Worm (Caenorhabditis elegans) whole organism, L2 larva: ENCODE results near the gene plc-4.
A peak's percentile ranks its signal among the peaks of the same experiment; 100 is the strongest.

Source experiments
- C34F6.9 ChIP-seq: fragments of 150-350 bp; optimal IDR thresholded peaks from 2 replicates; lab custom pipeline; 2014; ENCODE audit warnings: missing biosample characterization, missing genetic modification characterization
- F13H6.1 ChIP-seq: sonication (generic microtip); optimal IDR thresholded peaks from 2 replicates; lab custom pipeline; 2016; ENCODE audit warnings: missing genetic modification characterization, missing compliant biosample characterization
- Y55F3AM.14 ChIP-seq: fragments of 200-800 bp; sonication (Bioruptor generic); optimal IDR thresholded peaks from 2 replicates; lab custom pipeline; 2018; ENCODE audit warnings: mild to moderate bottlenecking, missing genetic modification characterization, missing compliant biosample characterization
- ZK546.5 ChIP-seq: sonication (generic microtip); optimal IDR thresholded peaks from 2 replicates; lab custom pipeline; 2017; ENCODE audit warnings: missing biosample characterization, missing genetic modification characterization
- alr-1 ChIP-seq: fragments of 150-350 bp; optimal IDR thresholded peaks from 2 replicates; lab custom pipeline; 2014; ENCODE audit warnings: missing biosample characterization, missing genetic modification characterization
- aly-2 ChIP-seq: fragments of 150-350 bp; optimal IDR thresholded peaks from 2 replicates; lab custom pipeline; 2014; ENCODE audit warnings: missing biosample characterization, missing genetic modification characterization
- blmp-1 ChIP-seq: sonication (generic microtip); optimal IDR thresholded peaks from 2 replicates; lab custom pipeline; 2017; ENCODE audit warnings: missing genetic modification characterization, mild to moderate bottlenecking, missing compliant biosample characterization, antibody characterized with exemption, moderate library complexity; ENCODE audit not compliant: insufficient read depth
- ceh-16 ChIP-seq: fragments of 150-350 bp; optimal IDR thresholded peaks from 2 replicates; lab custom pipeline; 2014; ENCODE audit warnings: missing biosample characterization, missing genetic modification characterization
- crh-2 ChIP-seq: sonication (generic microtip); optimal IDR thresholded peaks from 2 replicates; lab custom pipeline; 2017; ENCODE audit warnings: missing biosample characterization, missing genetic modification characterization
- dmd-4 ChIP-seq: sonication (generic microtip); optimal IDR thresholded peaks from 2 replicates; lab custom pipeline; 2017; ENCODE audit warnings: missing biosample characterization, missing genetic modification characterization
- elt-1 ChIP-seq: fragments of 150-350 bp; optimal IDR thresholded peaks from 2 replicates; lab custom pipeline; 2014; ENCODE audit warnings: missing biosample characterization, missing genetic modification characterization
- elt-3 ChIP-seq: sonication (generic microtip); optimal IDR thresholded peaks from 2 replicates; lab custom pipeline; 2017; ENCODE audit warnings: missing biosample characterization, missing genetic modification characterization
- fos-1 ChIP-seq: fragments of 150-350 bp; optimal IDR thresholded peaks from 2 replicates; lab custom pipeline; 2014; ENCODE audit warnings: missing biosample characterization, missing genetic modification characterization
- gmeb-1 ChIP-seq: fragments of 150-350 bp; optimal IDR thresholded peaks from 2 replicates; lab custom pipeline; 2014; ENCODE audit warnings: missing biosample characterization, missing genetic modification characterization
- lin-11 ChIP-seq: fragments of 150-350 bp; sonication (generic microtip); optimal IDR thresholded peaks from 2 replicates; lab custom pipeline; 2014; ENCODE audit warnings: missing biosample characterization, missing genetic modification characterization, inconsistent platforms, mixed read lengths
- lin-13 ChIP-seq: fragments of 150-350 bp; optimal IDR thresholded peaks from 2 replicates; lab custom pipeline; 2014; ENCODE audit warnings: missing biosample characterization, missing genetic modification reagents, missing genetic modification characterization
- mab-5 ChIP-seq: fragments of 150-350 bp; optimal IDR thresholded peaks from 2 replicates; lab custom pipeline; 2014; ENCODE audit warnings: missing biosample characterization, missing genetic modification characterization
- mdl-1 ChIP-seq, 2 experiments: fragments of 150-350 bp in 1 of 2; sonication (generic microtip) in 1 of 2; optimal IDR thresholded peaks; 2 replicates each; lab custom pipeline; 2017; ENCODE audit warnings: missing biosample characterization in 2 of 2, missing genetic modification characterization in 2 of 2
- nhr-10 ChIP-seq: sonication (generic microtip); optimal IDR thresholded peaks from 2 replicates; lab custom pipeline; 2017; ENCODE audit warnings: missing biosample characterization, missing genetic modification characterization
- nhr-12 ChIP-seq: fragments of 150-350 bp; optimal IDR thresholded peaks from 2 replicates; lab custom pipeline; 2014; ENCODE audit warnings: missing biosample characterization, missing genetic modification characterization
- nhr-21 ChIP-seq: fragments of 150-350 bp; optimal IDR thresholded peaks from 2 replicates; lab custom pipeline; 2014; ENCODE audit warnings: missing biosample characterization, missing genetic modification characterization
- nhr-237 ChIP-seq: fragments of 150-350 bp; optimal IDR thresholded peaks from 2 replicates; lab custom pipeline; 2014; ENCODE audit warnings: missing biosample characterization, missing genetic modification characterization
- nhr-25 ChIP-seq: fragments of 150-350 bp; sonication (generic microtip); optimal IDR thresholded peaks from 3 replicates; lab custom pipeline; 2014; ENCODE audit warnings: missing biosample characterization, missing genetic modification characterization
- nhr-6 ChIP-seq: fragments of 150-350 bp; optimal IDR thresholded peaks from 2 replicates; lab custom pipeline; 2014; ENCODE audit warnings: missing biosample characterization, missing genetic modification characterization
- nhr-77 ChIP-seq: fragments of 150-350 bp; optimal IDR thresholded peaks from 2 replicates; lab custom pipeline; 2014; ENCODE audit warnings: missing biosample characterization, missing genetic modification characterization
- sem-4 ChIP-seq: fragments of 150-350 bp; optimal IDR thresholded peaks from 2 replicates; lab custom pipeline; 2014; ENCODE audit warnings: missing biosample characterization, missing genetic modification reagents, missing genetic modification characterization
- sma-3 ChIP-seq: sonication (generic microtip); optimal IDR thresholded peaks from 2 replicates; lab custom pipeline; 2016; ENCODE audit warnings: missing genetic modification reagents, missing genetic modification characterization, missing compliant biosample characterization
- sma-9 ChIP-seq, 2 experiments: fragments of 150-350 bp in 1 of 2; sonication (generic microtip) in 1 of 2; optimal IDR thresholded peaks; 2 replicates each; lab custom pipeline; 2014 to 2016; ENCODE audit warnings: missing genetic modification characterization in 2 of 2, mild to moderate bottlenecking in 1 of 2, missing biosample characterization in 1 of 2, missing compliant biosample characterization in 1 of 2, missing genetic modification reagents in 1 of 2, moderate library complexity in 1 of 2
- snpc-4 ChIP-seq: fragments of 150-350 bp; optimal IDR thresholded peaks from 2 replicates; lab custom pipeline; 2014; ENCODE audit warnings: missing biosample characterization, missing genetic modification characterization
- unc-39 ChIP-seq: fragments of 150-350 bp; optimal IDR thresholded peaks from 2 replicates; lab custom pipeline; 2014; ENCODE audit warnings: missing biosample characterization, missing genetic modification characterization
- unc-55 ChIP-seq: fragments of 150-350 bp; sonication (generic microtip); optimal IDR thresholded peaks from 3 replicates; lab custom pipeline; 2014; ENCODE audit warnings: missing biosample characterization, missing genetic modification reagents, missing genetic modification characterization
- unc-62 ChIP-seq: fragments of 150-350 bp; optimal IDR thresholded peaks from 2 replicates; lab custom pipeline; 2014; ENCODE audit warnings: missing biosample characterization, missing genetic modification reagents, missing genetic modification characterization
- ztf-1 ChIP-seq: fragments of 200-800 bp; sonication (Bioruptor generic); conservative IDR thresholded peaks from 2 replicates; pipeline ENCODE4 v1.3.6; 2022; ENCODE audit warnings: missing genetic modification characterization, missing compliant biosample characterization
- ztf-11 ChIP-seq: sonication (generic microtip); optimal IDR thresholded peaks from 2 replicates; lab custom pipeline; 2017; ENCODE audit warnings: missing biosample characterization, missing genetic modification characterization

Gene plc-4

ce11 chrIV:7478134-7478533, 34.3 kb downstream of the plc-4 start, which contains the start of gene rod-1:
rod-1 (plus strand) TSS chrIV:7478452.
- TF ChIP-seq unc-55, result peak; percentile 46
- no peak for TF ChIP-seq aly-2

- TF ChIP-seq aly-2 (no peak), ZK546.5 (tag; lab: Kevin White, UChicago) (no peak), nhr-237 (no peak), nhr-6 (tag; lab: Kevin White, UChicago) (no peak), nhr-10 (tag; lab: Kevin White, UChicago) (no peak), nhr-12 (no peak), ztf-11 (no peak), nhr-77 (no peak), elt-1 (no peak), blmp-1 (tag; lab: Kevin White, UChicago) (no peak), gmeb-1 (no peak), nhr-25 (tag; lab: Kevin White, UChicago) (no peak), alr-1 (no peak), fos-1 (tag; lab: Kevin White, UChicago) (no peak), crh-2 (tag; lab: Kevin White, UChicago) (no peak), lin-13 (no peak), snpc-4 (tag; lab: Kevin White, UChicago) (no peak), dmd-4 (tag; lab: Kevin White, UChicago) (no peak), unc-55 (no peak)
These were observed 34.8 kb downstream of the plc-4 start for ce11 chrIV:7477697-7478096.

DNA sequence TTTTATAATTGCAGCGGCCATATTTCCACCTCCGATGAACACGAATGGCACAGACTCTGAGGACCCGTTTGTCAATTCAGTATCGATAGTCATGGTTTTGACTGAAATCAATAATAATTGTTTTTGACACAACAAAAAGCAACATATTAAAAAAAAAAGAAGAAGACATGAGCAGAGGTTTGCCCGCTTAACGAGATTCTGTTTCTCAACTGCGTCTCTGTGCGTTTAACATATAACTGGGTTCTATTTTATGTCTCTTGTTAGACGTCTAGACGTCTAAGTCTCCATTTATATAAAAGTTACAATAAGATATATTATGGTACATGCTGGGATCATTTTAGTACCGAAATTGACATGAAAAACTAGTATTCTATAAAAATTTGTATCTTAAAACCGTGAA, 35.3 kb downstream of the plc-4 start, which contains the start of gene pycr-4:
Gene pycr-4, minus strand, starts transcription at position 101 of the 400 bp plus-strand sequence.
- TF ChIP-seq sma-9 (GFP tag; optimal IDR thresholded peaks at IDR 0.05; lab: Kevin White, UChicago) (peak; percentile 25), sma-9 (tag; optimal IDR thresholded peaks at IDR 0.05; lab: Kevin White, UChicago) (no peak), C34F6.9 (tag; lab: Kevin White, UChicago) (peak; percentile 13), ZK546.5 (tag; lab: Kevin White, UChicago) (no peak), aly-2 (no peak)

- TF ChIP-seq elt-1 (no peak), mdl-1 (tag; optimal IDR thresholded peaks at IDR 0.05; lab: Kevin White, UChicago) (no peak), nhr-6 (tag; lab: Kevin White, UChicago) (no peak), sma-3 (GFP tag; lab: Kevin White, UChicago) (no peak), Y55F3AM.14 (GFP tag; lab: Kevin White, UChicago) (no peak), unc-39 (no peak), mab-5 (tag; lab: Kevin White, UChicago) (no peak), nhr-237 (no peak), ceh-16 (tag; lab: Kevin White, UChicago) (no peak), lin-13 (no peak), nhr-77 (no peak), ZK546.5 (tag; lab: Kevin White, UChicago) (no peak), F13H6.1 (tag; lab: Kevin White, UChicago) (no peak), ztf-11 (no peak), nhr-21 (tag; lab: Kevin White, UChicago) (no peak), snpc-4 (tag; lab: Kevin White, UChicago) (no peak), ztf-1 (no peak)
These were observed 37.6 kb downstream of the plc-4 start, which contains the start of gene slc-25A18.2 for ce11 chrIV:7474826-7475225. slc-25A18.2 (plus strand) TSS chrIV:7475041.

DNA sequence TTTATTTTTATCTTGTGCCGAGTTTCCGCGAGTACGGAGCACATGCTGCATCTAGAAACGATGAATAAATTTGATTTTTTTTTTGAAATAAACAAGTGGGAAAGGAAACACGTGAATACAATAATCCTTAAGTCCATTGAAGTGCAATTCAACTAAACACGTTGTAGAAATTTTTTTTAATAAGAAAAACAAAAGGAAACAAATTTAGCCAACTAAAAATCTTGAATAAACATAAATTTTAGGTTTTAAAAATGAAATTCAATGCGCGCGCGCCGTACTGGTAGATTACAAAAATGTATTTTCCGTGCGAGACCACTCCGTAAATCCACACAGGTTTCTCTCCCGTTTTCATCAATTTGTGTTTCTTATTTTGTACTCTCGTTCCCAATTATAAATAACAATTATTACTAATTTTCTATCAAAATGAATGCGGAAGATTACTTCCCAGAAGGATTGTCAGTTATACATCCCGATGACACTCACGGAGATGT, 39.3 kb downstream of the plc-4 start, which contains the start of the genes plk-3 and F55G1.6:
Gene plk-3, minus strand, starts transcription at position 51 of the 491 bp plus-strand sequence.
Gene F55G1.6, plus strand, starts transcription at position 359 of the 491 bp plus-strand sequence.
- no peak for TF ChIP-seq unc-62
- no peak for TF ChIP-seq nhr-237
- TF ChIP-seq sem-4 (tag; lab: Kevin White, UChicago), result no peak
- no peak for TF ChIP-seq ztf-11
- TF ChIP-seq lin-11 (tag; lab: Kevin White, UChicago), result no peak
- no peak for TF ChIP-seq lin-13
- no peak for TF ChIP-seq elt-3 (tag; lab: Kevin White, UChicago)
- no peak for TF ChIP-seq unc-39
- TF ChIP-seq dmd-4 (tag; lab: Kevin White, UChicago), result no peak
- TF ChIP-seq C34F6.9 (tag; lab: Kevin White, UChicago), result no peak
- TF ChIP-seq crh-2 (tag; lab: Kevin White, UChicago), result no peak
